Fruit fly (Drosophila melanogaster): ENCODE results near the gene RhoGAP16F.

RhoGAP16F gene

DNA sequence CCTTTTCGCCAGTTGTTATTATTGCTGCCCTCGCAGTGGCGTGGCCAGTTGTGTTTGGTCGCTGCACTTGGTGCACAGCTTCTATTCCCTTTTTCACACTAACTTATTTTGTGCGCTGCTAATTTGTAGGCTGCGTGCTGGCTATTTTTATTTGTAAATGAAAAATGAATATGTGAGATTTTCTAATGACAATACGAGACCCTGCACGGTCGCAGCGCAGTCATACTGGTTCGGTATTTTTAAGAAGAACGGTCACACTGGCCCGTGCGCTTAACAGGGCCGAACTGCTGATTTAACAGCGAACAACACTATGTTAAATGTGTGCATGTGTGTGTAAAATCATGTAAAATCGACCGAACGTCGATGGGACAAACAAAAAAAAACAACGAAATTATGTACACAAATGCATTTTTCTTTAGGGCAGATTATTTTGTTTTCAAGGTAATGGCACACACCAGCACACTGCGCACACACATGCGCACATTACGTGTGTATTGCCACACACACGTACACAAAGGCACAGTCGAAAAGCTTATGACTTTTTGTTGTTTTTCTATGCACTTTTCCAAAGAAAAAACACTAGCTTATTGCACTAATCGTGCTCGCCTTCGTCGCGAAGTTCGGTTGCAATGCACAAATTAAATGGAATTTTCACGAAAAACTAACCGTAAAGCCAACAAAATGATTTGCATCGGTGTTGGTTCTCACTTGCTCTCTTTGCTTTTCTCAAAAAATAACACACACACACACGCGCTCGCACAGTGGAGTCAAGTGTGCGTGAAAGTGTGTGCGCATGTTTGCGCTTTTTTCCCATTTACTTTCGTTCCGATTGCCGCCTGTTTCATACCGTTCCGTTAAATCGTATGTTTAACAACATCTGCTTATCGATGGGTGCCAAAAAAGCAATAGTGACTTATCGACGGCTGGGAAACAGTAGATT is 44.2 kb downstream of the RhoGAP16F start, which contains the start of gene ari-1:
ari-1 (minus strand) TSS at position 875 of the 940 bp plus-strand sequence.
- TF ChIP-seq CTCF (optimal IDR thresholded peaks at IDR 0.05) (no peak), CG8478 (optimal IDR thresholded peaks at IDR 0.05) (no peak)

DNA sequence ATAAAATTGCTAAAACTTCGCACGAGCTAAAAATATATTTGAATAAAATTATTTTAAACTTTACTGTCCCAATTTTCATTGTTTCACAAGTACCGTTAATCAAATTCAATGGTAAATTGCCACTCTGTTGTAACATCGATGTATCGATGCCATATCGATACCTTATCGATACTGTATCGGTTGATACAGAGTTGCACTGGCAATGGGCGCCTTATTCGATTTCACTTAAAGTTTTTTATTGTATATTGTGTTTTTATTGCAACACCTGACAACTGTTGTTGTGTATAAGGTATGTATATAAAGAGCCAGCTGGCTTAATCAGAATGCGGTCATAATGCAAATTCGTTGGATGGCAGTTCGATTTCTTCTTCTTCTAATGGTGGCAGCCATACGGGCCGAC is 45.4 kb downstream of the RhoGAP16F start, which contains the start of gene CG43229:
CG43229 (plus strand) TSS at position 246 of the 400 bp plus-strand sequence.
- no peak for TF ChIP-seq CTCF (optimal IDR thresholded peaks at IDR 0.05)
- no peak for TF ChIP-seq CG8478 (optimal IDR thresholded peaks at IDR 0.05)

DNA sequence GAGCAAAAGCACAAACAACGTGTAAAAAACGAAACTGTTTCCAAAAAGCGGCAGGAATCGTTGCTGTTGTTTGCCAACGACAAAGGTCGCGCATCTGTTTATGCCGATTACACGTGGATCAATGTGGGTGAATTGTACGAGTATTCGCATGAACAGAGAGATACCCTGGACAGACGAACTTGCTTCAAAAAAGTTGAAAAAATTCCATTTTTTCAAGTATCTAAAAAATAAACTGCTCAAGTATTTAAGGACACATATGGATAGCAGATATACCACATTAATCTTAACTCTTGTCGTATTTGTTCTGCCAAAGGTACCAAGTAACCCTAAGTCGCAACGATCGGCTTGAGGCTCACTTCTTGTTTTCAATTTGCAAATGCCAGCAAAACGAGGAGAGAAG is 47.0 kb downstream of the RhoGAP16F start:
- TF ChIP-seq CG8478 (optimal IDR thresholded peaks at IDR 0.05) (no peak), CTCF (optimal IDR thresholded peaks at IDR 0.05) (no peak)

DNA sequence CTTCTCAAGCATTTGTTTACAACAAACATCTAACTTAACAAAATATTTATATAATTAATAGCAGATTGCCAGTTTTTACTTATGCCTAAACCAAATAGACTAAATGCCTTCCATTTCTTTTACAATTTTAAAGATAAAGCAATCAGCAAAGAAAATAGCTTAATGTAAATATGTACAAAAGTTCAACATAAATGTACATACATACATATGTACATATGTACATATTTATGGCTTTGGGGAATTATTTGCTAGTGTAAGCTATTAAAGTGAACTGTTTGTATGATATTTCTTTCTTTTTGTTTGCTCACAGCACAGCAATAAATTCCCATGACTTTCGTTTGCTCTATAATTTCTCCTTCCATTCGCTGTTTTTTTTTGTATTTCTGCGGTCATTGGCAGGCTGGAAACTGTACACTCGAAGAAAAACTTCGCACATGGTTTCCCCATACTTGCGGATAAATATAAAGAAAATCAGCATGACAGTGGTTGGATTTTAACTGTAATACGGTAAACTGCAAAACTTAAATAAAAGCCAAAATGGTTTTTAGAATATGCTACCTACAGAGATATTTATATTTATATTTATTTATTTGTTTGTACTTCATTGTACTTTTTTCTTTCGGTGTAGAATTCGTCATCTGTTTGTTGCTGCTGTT is 48.1 kb downstream of the RhoGAP16F start:
- TF ChIP-seq CG8478 (optimal IDR thresholded peaks at IDR 0.05) = no peak
